Worm (Caenorhabditis elegans) whole organism, early embryonic: Measurements from ENCODE around the gene F47H4.2.

ENCODE experiments used
- B0310.2 ChIP-seq: sonication (generic microtip); optimal IDR thresholded peaks from 2 replicates; lab custom pipeline; 2016; ENCODE audit warnings: mild to moderate bottlenecking, missing genetic modification characterization, missing compliant biosample characterization
- F13C5.2 ChIP-seq: sonication (generic microtip); optimal IDR thresholded peaks from 2 replicates; lab custom pipeline; 2017; ENCODE audit warnings: mild to moderate bottlenecking, missing genetic modification characterization, inconsistent platforms, missing compliant biosample characterization
- aly-1 ChIP-seq: sonication (generic microtip); optimal IDR thresholded peaks from 2 replicates; lab custom pipeline; 2016; ENCODE audit warnings: missing genetic modification characterization, missing compliant biosample characterization
- ama-1 ChIP-seq: fragments of 150-350 bp; optimal IDR thresholded peaks from 2 replicates; lab custom pipeline; 2014
- ceh-13 ChIP-seq: fragments of 200-800 bp; sonication (Bioruptor generic); optimal IDR thresholded peaks from 2 replicates; lab custom pipeline; 2018; ENCODE audit warnings: mild to moderate bottlenecking, missing genetic modification characterization, missing compliant biosample characterization
- ceh-36 ChIP-seq: sonication (generic microtip); optimal IDR thresholded peaks from 2 replicates; lab custom pipeline; 2016; ENCODE audit warnings: missing genetic modification characterization, inconsistent platforms, missing compliant biosample characterization
- ets-7 ChIP-seq: sonication (generic microtip); optimal IDR thresholded peaks from 2 replicates; lab custom pipeline; 2016; ENCODE audit warnings: missing genotype, missing genetic modification characterization, missing compliant biosample characterization
- flt-1 ChIP-seq: fragments of 200-800 bp; sonication (Bioruptor generic); IDR thresholded peaks from 2 replicates; pipeline ENCODE4 v1.3.6; 2022; ENCODE audit warnings: missing genetic modification characterization, missing compliant biosample characterization
- hmbx-1 ChIP-seq: sonication (generic microtip); optimal IDR thresholded peaks from 2 replicates; lab custom pipeline; 2016; ENCODE audit warnings: mild to moderate bottlenecking, missing genetic modification characterization, missing compliant biosample characterization
- hmg-4 ChIP-seq: fragments of 200-800 bp; sonication (Bioruptor generic); optimal IDR thresholded peaks from 2 replicates; lab custom pipeline; 2018; ENCODE audit warnings: mild to moderate bottlenecking, missing genetic modification characterization, missing compliant biosample characterization
- hnd-1 ChIP-seq: sonication (generic microtip); optimal IDR thresholded peaks from 2 replicates; lab custom pipeline; 2016; ENCODE audit warnings: missing genetic modification characterization, missing compliant biosample characterization
- pes-1 ChIP-seq: fragments of 200-800 bp; sonication (Bioruptor generic); IDR thresholded peaks from 2 replicates; pipeline ENCODE4 v1.3.6; 2022; ENCODE audit warnings: missing genetic modification reagents, missing genetic modification characterization, missing compliant biosample characterization
- scrt-1 ChIP-seq: fragments of 200-800 bp; sonication (Bioruptor generic); IDR thresholded peaks from 2 replicates; pipeline ENCODE4 v1.3.6; 2022; ENCODE audit warnings: missing genetic modification characterization, missing compliant biosample characterization
- sea-1 ChIP-seq: fragments of 200-800 bp; sonication (Bioruptor generic); conservative IDR thresholded peaks from 2 replicates; pipeline ENCODE4 v1.3.6; 2022; ENCODE audit warnings: missing genetic modification characterization, missing compliant biosample characterization
- tbx-11 ChIP-seq: fragments of 200-800 bp; sonication (Bioruptor generic); IDR thresholded peaks from 2 replicates; pipeline ENCODE4 v1.3.6; 2022; ENCODE audit warnings: missing genetic modification characterization, missing compliant biosample characterization
- tbx-37 ChIP-seq: fragments of 200-800 bp; sonication (Bioruptor generic); conservative IDR thresholded peaks from 2 replicates; pipeline ENCODE4 v1.3.6; 2022; ENCODE audit warnings: missing genetic modification reagents, missing genetic modification characterization, missing compliant biosample characterization
- tra-4 ChIP-seq: sonication (generic microtip); optimal IDR thresholded peaks from 2 replicates; lab custom pipeline; 2017; ENCODE audit warnings: missing genetic modification characterization, missing compliant biosample characterization

Gene F47H4.2

DNA sequence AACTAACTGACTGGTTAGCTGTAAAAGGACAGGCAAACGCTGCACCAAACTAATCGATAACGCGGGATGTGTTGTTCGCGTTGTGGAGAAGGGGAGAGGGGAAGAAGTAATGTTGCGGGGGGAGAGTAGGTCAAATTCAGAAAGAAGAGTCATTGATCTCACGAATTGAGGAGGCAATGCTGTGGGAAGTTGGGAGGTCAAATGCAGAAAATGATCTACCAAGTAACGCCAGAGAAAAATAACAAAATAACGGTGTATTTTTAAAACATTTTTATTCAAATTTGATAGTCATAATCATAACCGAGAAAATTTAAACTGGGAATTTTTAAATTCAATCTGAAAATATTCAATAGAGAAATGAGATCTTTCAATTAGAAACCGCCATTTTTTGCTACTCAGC lies 3.0 kb upstream of the F47H4.2 start, which contains the start of gene lsy-27:
Gene lsy-27 (minus strand): TSS at position 101 of the 400 bp plus-strand sequence.
- no peak for TF ChIP-seq tbx-11
- no peak for TF ChIP-seq flt-1 (GFP tag; lab: Robert Waterston, UW)
- no peak for TF ChIP-seq ceh-13 (GFP tag; lab: Kevin White, UChicago)
- TF ChIP-seq F13C5.2 (tag; lab: Kevin White, UChicago), result no peak
- no peak for TF ChIP-seq ceh-36
- no peak for TF ChIP-seq hnd-1
- TF ChIP-seq scrt-1 (GFP tag; lab: Robert Waterston, UW), result no peak
- TF ChIP-seq hmbx-1, result no peak
- no peak for TF ChIP-seq B0310.2
- TF ChIP-seq pes-1, result no peak
- no peak for TF ChIP-seq sea-1
- TF ChIP-seq ama-1, result no peak
- no peak for TF ChIP-seq tra-4
- TF ChIP-seq ets-7 (tag; lab: Kevin White, UChicago), result no peak

DNA sequence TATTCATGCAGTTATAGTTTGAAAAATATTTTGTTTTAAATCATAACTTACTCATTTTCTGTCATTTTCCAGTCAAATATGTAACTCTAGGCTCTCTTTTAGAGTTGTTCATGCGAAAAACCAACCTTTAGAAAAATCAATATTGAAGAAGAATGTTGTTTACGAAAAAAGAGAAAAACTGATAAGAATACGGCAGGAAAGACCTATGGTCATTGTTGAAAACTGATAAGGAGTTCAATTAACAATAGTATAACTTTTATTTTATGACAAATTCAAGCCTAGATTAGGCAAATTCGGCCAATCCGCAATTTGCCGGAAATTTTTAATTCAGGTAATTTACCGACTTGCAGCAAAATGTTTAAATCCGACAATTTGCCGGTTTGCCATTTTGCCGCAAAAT lies 23.5 kb downstream of the F47H4.2 start, which contains the start of gene Y20C6A.1:
Gene Y20C6A.1 (minus strand): TSS at position 107 of the 400 bp plus-strand sequence.
- TF ChIP-seq tbx-11 (no peak), hnd-1 (no peak), tra-4 (no peak), aly-1 (tag; lab: Kevin White, UChicago) (no peak), F13C5.2 (tag; lab: Kevin White, UChicago) (no peak)

DNA sequence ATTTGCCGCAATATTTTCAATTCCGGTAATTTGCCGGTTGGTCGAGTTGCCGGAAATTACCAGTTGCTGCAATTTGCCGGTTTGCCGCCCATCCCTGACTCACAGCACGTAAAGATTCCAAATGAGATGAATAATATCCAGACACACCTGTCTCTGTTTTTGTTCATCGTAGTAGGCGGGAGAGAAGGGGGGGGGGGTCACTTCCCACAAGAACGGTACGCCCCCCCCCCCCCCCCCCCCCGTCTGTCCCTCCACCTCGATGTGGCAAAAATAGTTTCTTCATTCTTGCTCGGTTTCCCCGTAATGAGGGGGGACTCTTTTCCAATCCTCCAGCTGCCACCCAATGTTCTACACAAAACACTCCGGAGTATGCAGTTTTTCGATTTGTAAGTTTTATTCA lies 24.0 kb downstream of the F47H4.2 start, which contains the start of gene fbxb-7:
Gene fbxb-7 (plus strand): TSS at position 267 of the 400 bp plus-strand sequence.
- TF ChIP-seq ets-7 (tag; lab: Kevin White, UChicago), result no peak
- TF ChIP-seq tbx-11, result no peak
- TF ChIP-seq scrt-1 (GFP tag; lab: Robert Waterston, UW), result no peak
- no peak for TF ChIP-seq ceh-36
- no peak for TF ChIP-seq sea-1
- no peak for TF ChIP-seq B0310.2
- no peak for TF ChIP-seq hmbx-1
- no peak for TF ChIP-seq F13C5.2 (tag; lab: Kevin White, UChicago)

DNA sequence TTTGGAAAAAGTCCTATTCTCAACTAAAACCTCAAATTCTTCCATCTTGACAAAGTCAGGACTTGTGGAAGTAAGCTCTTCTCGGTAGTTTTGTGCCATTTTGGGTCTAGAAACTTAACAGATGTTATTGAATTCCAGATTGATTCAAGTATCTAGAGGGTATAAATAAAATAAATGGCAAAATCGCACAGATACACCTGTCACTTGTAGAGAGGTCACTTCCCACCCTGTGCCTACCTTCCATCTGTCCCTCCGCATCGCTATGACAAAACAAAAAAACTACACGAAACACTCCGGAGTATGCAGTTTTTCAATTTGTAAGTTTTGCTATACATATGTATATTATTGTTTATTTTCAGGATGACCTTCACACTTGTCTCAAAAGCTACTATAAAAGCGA lies 26.8 kb downstream of the F47H4.2 start, which contains the start of gene Y20C6A.4:
Gene Y20C6A.4 (plus strand): TSS at position 301 of the 400 bp plus-strand sequence.
- TF ChIP-seq hmbx-1 (no peak), sea-1 (no peak), ets-7 (tag; lab: Kevin White, UChicago) (no peak), tra-4 (no peak)

DNA sequence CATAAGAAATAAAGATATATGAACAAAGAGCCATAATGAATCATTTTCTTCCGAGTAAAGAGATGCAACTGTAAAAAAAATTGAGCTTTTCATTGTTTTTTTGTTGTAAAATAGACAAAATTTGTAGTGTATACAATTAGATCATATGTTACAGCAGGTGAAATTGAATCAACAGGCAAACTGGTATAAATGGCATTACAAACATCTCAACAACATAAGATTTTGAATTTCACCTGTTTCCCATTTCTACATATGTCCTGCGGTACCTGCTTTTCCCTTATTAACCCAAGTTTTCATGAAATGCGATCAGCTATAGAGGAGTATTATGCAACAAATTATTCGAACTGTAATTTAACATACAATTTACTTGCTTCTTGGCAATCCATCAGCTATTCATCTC lies 42.3 kb downstream of the F47H4.2 start, which contains the start of gene srh-120:
Gene srh-120 (plus strand): TSS at position 301 of the 400 bp plus-strand sequence.
- TF ChIP-seq hmg-4 (no peak), aly-1 (tag; lab: Kevin White, UChicago) (no peak), scrt-1 (GFP tag; lab: Robert Waterston, UW) (no peak), flt-1 (GFP tag; lab: Robert Waterston, UW) (no peak), ets-7 (tag; lab: Kevin White, UChicago) (no peak), ceh-13 (GFP tag; lab: Kevin White, UChicago) (no peak), ama-1 (no peak), ceh-36 (no peak), sea-1 (no peak), tbx-37 (GFP tag; lab: Robert Waterston, UW) (no peak), tra-4 (no peak), pes-1 (no peak), B0310.2 (no peak), hnd-1 (no peak), tbx-11 (no peak), F13C5.2 (tag; lab: Kevin White, UChicago) (no peak)
